Worm (Caenorhabditis elegans) whole organism, L4 larva: ENCODE results near the gene vha-13.

ENCODE experiments used
- F10B5.3 ChIP-seq: sonication (generic microtip); optimal IDR thresholded peaks from 2 replicates; lab custom pipeline; 2016; ENCODE audit warnings: mild to moderate bottlenecking, missing genetic modification characterization, missing compliant biosample characterization
- F44E2.7 ChIP-seq: fragments of 200-800 bp; sonication (Bioruptor generic); IDR thresholded peaks from 2 replicates; pipeline ENCODE4 v2.1.2; 2022; ENCODE audit warnings: missing genetic modification characterization, missing compliant biosample characterization
- F49E8.2 ChIP-seq: sonication (generic microtip); optimal IDR thresholded peaks from 2 replicates; lab custom pipeline; 2016; ENCODE audit warnings: missing compliant biosample characterization, mild to moderate bottlenecking, missing genetic modification characterization, borderline replicate concordance
- Y105C5A.15 ChIP-seq: fragments of 200-800 bp; sonication (Bioruptor generic); IDR thresholded peaks from 2 replicates; pipeline ENCODE4 v1.3.6; 2022; ENCODE audit warnings: missing genetic modification characterization, missing compliant biosample characterization
- Y5F2A.4 ChIP-seq: fragments of 200-800 bp; sonication (Bioruptor generic); optimal IDR thresholded peaks from 2 replicates; lab custom pipeline; 2018; ENCODE audit warnings: mild to moderate bottlenecking, missing genetic modification characterization, missing compliant biosample characterization
- aha-1 ChIP-seq: fragments of 150-350 bp; peaks from one replicate; lab custom pipeline; 2014; ENCODE audit warnings: missing biosample characterization, missing genetic modification characterization
- aly-2 ChIP-seq: sonication (generic microtip); optimal IDR thresholded peaks from 2 replicates; lab custom pipeline; 2018; ENCODE audit warnings: missing biosample characterization, missing genetic modification characterization
- arid-1 ChIP-seq: fragments of 200-800 bp; sonication (Bioruptor generic); conservative IDR thresholded peaks from 2 replicates; pipeline ENCODE4 v1.3.6; 2022; ENCODE audit warnings: missing genetic modification reagents, missing genetic modification characterization, missing compliant biosample characterization
- ceh-28 ChIP-seq: fragments of 150-350 bp; optimal IDR thresholded peaks from 2 replicates; lab custom pipeline; 2014; ENCODE audit warnings: missing biosample characterization, missing genetic modification reagents, missing genetic modification characterization
- ceh-82 ChIP-seq: sonication (generic microtip); optimal IDR thresholded peaks from 2 replicates; lab custom pipeline; 2017; ENCODE audit warnings: missing biosample characterization, missing genetic modification characterization
- cey-2 ChIP-seq: sonication (generic microtip); optimal IDR thresholded peaks from 3 replicates; lab custom pipeline; 2017; ENCODE audit warnings: missing genetic modification characterization, mild to moderate bottlenecking, missing compliant biosample characterization, antibody characterized with exemption, borderline replicate concordance; ENCODE audit not compliant: insufficient read depth
- ctbp-1 ChIP-seq: fragments of 200-800 bp; sonication (Bioruptor generic); IDR thresholded peaks from 2 replicates; pipeline ENCODE4 v1.3.6; 2022; ENCODE audit warnings: missing genetic modification reagents, missing genetic modification characterization, missing compliant biosample characterization
- daf-12 ChIP-seq: fragments of 150-350 bp; optimal IDR thresholded peaks from 2 replicates; lab custom pipeline; 2014; ENCODE audit warnings: missing biosample characterization, missing genetic modification reagents, missing genetic modification characterization
- daf-16 ChIP-seq, 3 experiments: sonication (generic microtip); optimal IDR thresholded peaks; 2 replicates each; lab custom pipeline; 2016 to 2017; ENCODE audit warnings: missing genetic modification characterization in 3 of 3, missing genetic modification reagents in 3 of 3, mild to moderate bottlenecking in 2 of 3, missing compliant biosample characterization in 2 of 3, missing biosample characterization in 1 of 3, moderate library complexity in 1 of 3
- daf-19 ChIP-seq: fragments of 200-800 bp; sonication (Bioruptor generic); conservative IDR thresholded peaks from 2 replicates; pipeline ENCODE4 v1.3.6; 2022; ENCODE audit warnings: missing genetic modification characterization, missing compliant biosample characterization
- daf-8 ChIP-seq: fragments of 200-800 bp; sonication (Bioruptor generic); IDR thresholded peaks from 2 replicates; pipeline ENCODE4 v1.3.6; 2022; ENCODE audit warnings: missing genetic modification characterization, missing compliant biosample characterization
- dmd-8 ChIP-seq: fragments of 200-800 bp; sonication (Bioruptor generic); IDR thresholded peaks from 2 replicates; pipeline ENCODE4 v1.3.6; 2022; ENCODE audit warnings: missing genetic modification characterization, missing compliant biosample characterization
- egl-27 ChIP-seq: sonication (generic microtip); optimal IDR thresholded peaks from 3 replicates; lab custom pipeline; 2017; ENCODE audit warnings: missing biosample characterization, missing genetic modification reagents, missing genetic modification characterization
- hlh-11 ChIP-seq: fragments of 200-800 bp; sonication (Bioruptor generic); optimal IDR thresholded peaks from 2 replicates; lab custom pipeline; 2018; ENCODE audit warnings: mild to moderate bottlenecking, missing genetic modification characterization, missing compliant biosample characterization
- hmg-1.1 ChIP-seq: fragments of 200-800 bp; sonication (Bioruptor generic); IDR thresholded peaks from 2 replicates; pipeline ENCODE4 v1.3.6; 2022; ENCODE audit warnings: missing genetic modification reagents, missing genetic modification characterization, missing compliant biosample characterization
- jun-1 ChIP-seq: fragments of 150-350 bp; optimal IDR thresholded peaks from 2 replicates; lab custom pipeline; 2014; ENCODE audit warnings: missing biosample characterization, missing genetic modification reagents, missing genetic modification characterization
- lim-7 ChIP-seq: fragments of 200-800 bp; sonication (Bioruptor generic); IDR thresholded peaks from 2 replicates; pipeline ENCODE4 v1.3.6; 2022; ENCODE audit warnings: missing genetic modification characterization, missing compliant biosample characterization
- lin-29 ChIP-seq: fragments of 200-800 bp; sonication (Bioruptor generic); IDR thresholded peaks from 2 replicates; pipeline ENCODE4 v1.3.6; 2022; ENCODE audit warnings: missing genetic modification reagents, missing genetic modification characterization, missing compliant biosample characterization
- lin-39 ChIP-seq: fragments of 150-350 bp; optimal IDR thresholded peaks from 2 replicates; lab custom pipeline; 2014; ENCODE audit warnings: missing biosample characterization, missing genetic modification reagents, missing genetic modification characterization
- lir-3 ChIP-seq: sonication (generic microtip); optimal IDR thresholded peaks from 2 replicates; lab custom pipeline; 2016; ENCODE audit warnings: mild to moderate bottlenecking, missing genetic modification characterization, missing compliant biosample characterization
- mdl-1 ChIP-seq, 2 experiments: fragments of 150-350 bp in 1 of 2; sonication (generic microtip) in 1 of 2; optimal IDR thresholded peaks; 2 replicates each; lab custom pipeline; 2014 to 2017; ENCODE audit warnings: missing biosample characterization in 2 of 2, missing genetic modification characterization in 2 of 2
- mdt-29 ChIP-seq: fragments of 200-800 bp; sonication (Bioruptor generic); IDR thresholded peaks from 2 replicates; pipeline ENCODE4 v1.3.6; 2022; ENCODE audit warnings: missing genetic modification reagents, missing genetic modification characterization, missing compliant biosample characterization
- mes-2 ChIP-seq: sonication (generic microtip); optimal IDR thresholded peaks from 2 replicates; lab custom pipeline; 2016; ENCODE audit warnings: missing genotype, mild to moderate bottlenecking, missing genetic modification characterization, missing compliant biosample characterization; ENCODE audit not compliant: poor library complexity, severe bottlenecking
- nhr-10 ChIP-seq: fragments of 150-350 bp; optimal IDR thresholded peaks from 2 replicates; lab custom pipeline; 2014; ENCODE audit warnings: missing biosample characterization, missing genetic modification characterization
- nhr-102 ChIP-seq: sonication (generic microtip); optimal IDR thresholded peaks from 2 replicates; lab custom pipeline; 2016; ENCODE audit warnings: mild to moderate bottlenecking, missing genetic modification characterization, moderate library complexity, missing compliant biosample characterization
- nhr-28 ChIP-seq: fragments of 150-350 bp; optimal IDR thresholded peaks from 2 replicates; lab custom pipeline; 2014; ENCODE audit warnings: missing biosample characterization, missing genetic modification characterization
- nhr-48 ChIP-seq: sonication (generic microtip); optimal IDR thresholded peaks from 2 replicates; lab custom pipeline; 2016; ENCODE audit warnings: mild to moderate bottlenecking, missing genetic modification characterization, missing compliant biosample characterization
- nhr-77 ChIP-seq: fragments of 150-350 bp; optimal IDR thresholded peaks from 2 replicates; lab custom pipeline; 2014; ENCODE audit warnings: missing biosample characterization, missing genetic modification characterization
- saeg-2 ChIP-seq: fragments of 200-800 bp; sonication (Bioruptor generic); IDR thresholded peaks from 2 replicates; pipeline ENCODE4 v1.3.6; 2022; ENCODE audit warnings: missing genetic modification reagents, missing genetic modification characterization, missing compliant biosample characterization
- sdz-12 ChIP-seq: fragments of 200-800 bp; sonication (Bioruptor generic); optimal IDR thresholded peaks from 2 replicates; lab custom pipeline; 2018; ENCODE audit warnings: mild to moderate bottlenecking, missing genetic modification characterization, missing compliant biosample characterization
- skn-1 ChIP-seq: fragments of 150-350 bp; optimal IDR thresholded peaks from 2 replicates; lab custom pipeline; 2014; ENCODE audit warnings: missing biosample characterization, missing genetic modification characterization
- snpc-1.2 ChIP-seq: fragments of 200-800 bp; sonication (Bioruptor generic); IDR thresholded peaks from 2 replicates; pipeline ENCODE4 v1.3.6; 2022; ENCODE audit warnings: missing genetic modification reagents, missing genetic modification characterization, missing compliant biosample characterization
- unc-39 ChIP-seq: sonication (generic microtip); optimal IDR thresholded peaks from 2 replicates; lab custom pipeline; 2017; ENCODE audit warnings: missing biosample characterization, missing genetic modification characterization
- unc-62 ChIP-seq, 3 experiments: fragments of 150-350 bp in 1 of 3; sonication (generic microtip); optimal IDR thresholded peaks in 2 of 3; peaks in 1 of 3; 1 replicate in 1 of 3; 2 replicates in 2 of 3; lab custom pipeline; 2014 to 2017; ENCODE audit warnings: missing biosample characterization in 3 of 3, missing genetic modification characterization in 3 of 3, missing genetic modification reagents in 3 of 3, missing genotype in 1 of 3
- zfp-2 ChIP-seq: sonication (generic microtip); optimal IDR thresholded peaks from 2 replicates; lab custom pipeline; 2016; ENCODE audit warnings: mild to moderate bottlenecking, missing genetic modification characterization, missing compliant biosample characterization
- ztf-11 ChIP-seq: fragments of 150-350 bp; optimal IDR thresholded peaks from 2 replicates; lab custom pipeline; 2014; ENCODE audit warnings: missing biosample characterization, missing genetic modification characterization

Gene vha-13

ce11 chrV:14372774-14373173, 21.3 kb downstream of the vha-13 start, which contains the start of gene unc-39:
TSS of gene unc-39 (plus strand) at chrV:14373074.
- TF ChIP-seq egl-27 (tag; lab: Kevin White, UChicago) (no peak), jun-1 (tag; lab: Kevin White, UChicago) (no peak), nhr-102 (tag; lab: Kevin White, UChicago) (no peak), lim-7 (GFP tag; lab: Robert Waterston, UW) (no peak), lin-29 (GFP tag; lab: Robert Waterston, UW) (no peak), daf-8 (GFP tag; lab: Robert Waterston, UW) (no peak), sdz-12 (GFP tag; lab: Kevin White, UChicago) (no peak), dmd-8 (no peak), mdl-1 (tag; optimal IDR thresholded peaks at IDR 0.05; lab: Kevin White, UChicago) (no peak), skn-1 (tag; lab: Kevin White, UChicago) (no peak), hmg-1.1 (GFP tag; lab: Robert Waterston, UW) (no peak), F10B5.3 (tag; lab: Kevin White, UChicago) (no peak), snpc-1.2 (GFP tag; lab: Robert Waterston, UW) (no peak), aly-2 (tag; lab: Kevin White, UChicago) (no peak), cey-2 (tag; lab: Kevin White, UChicago) (no peak), daf-19 (GFP tag; lab: Robert Waterston, UW) (no peak), mdt-29 (no peak), nhr-10 (no peak)
- TF ChIP-seq, all 104 proteins: peak for 0

ce11 chrV:14378052-14378451, 26.5 kb downstream of the vha-13 start:
- peak in 1 of 2 experiments; percentile 77 for TF ChIP-seq unc-62 (GFP tag; optimal IDR thresholded peaks at IDR 0.05 in 1 of 2; lab: Kevin White, UChicago)
- TF ChIP-seq unc-62 (tag; optimal IDR thresholded peaks at IDR 0.05; lab: Kevin White, UChicago) = no peak
- no peak for TF ChIP-seq aly-2 (tag; lab: Kevin White, UChicago)

DNA sequence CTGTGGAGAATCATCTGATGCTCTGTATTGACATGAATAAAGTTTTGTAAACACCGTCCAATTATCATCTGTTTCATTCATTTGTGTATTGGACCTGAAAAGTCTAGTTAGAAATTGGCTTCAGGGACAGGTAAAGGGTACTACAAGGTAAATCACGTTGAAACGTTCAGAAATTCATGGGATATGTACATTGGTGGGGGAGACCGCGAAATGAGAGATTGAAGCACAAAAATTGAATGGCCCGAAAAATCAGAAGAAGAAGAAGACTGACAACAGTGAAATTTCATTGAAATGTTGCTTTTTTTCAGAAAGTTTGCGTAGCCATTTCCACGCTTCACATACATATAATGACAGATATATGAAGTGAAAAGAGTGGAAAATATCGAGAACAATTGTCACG, 27.5 kb downstream of the vha-13 start, which contains the start of gene npr-43:
npr-43 (minus strand) TSS at position 101 of the 400 bp plus-strand sequence.
- TF ChIP-seq Y5F2A.4 (GFP tag; lab: Kevin White, UChicago) (no peak), aha-1 (peak; percentile 68)
- TF ChIP-seq, all 104 proteins: peak for 1

- TF ChIP-seq unc-62 (GFP tag; optimal IDR thresholded peaks at IDR 0.05 in 1 of 2; lab: Kevin White, UChicago) (peak in 1 of 2 experiments; percentile 96), unc-62 (tag; optimal IDR thresholded peaks at IDR 0.05; lab: Kevin White, UChicago) (no peak), aha-1 (peak; percentile 37), Y105C5A.15 (no peak), nhr-77 (no peak)
- TF ChIP-seq, all 104 proteins: peak for 2
Measured at ce11 chrV:14380242-14380641, 28.7 kb downstream of the vha-13 start.

- no peak for TF ChIP-seq lim-7 (GFP tag; lab: Robert Waterston, UW)
- no peak for TF ChIP-seq F44E2.7 (GFP tag; lab: Robert Waterston, UW)
- TF ChIP-seq ztf-11 = no peak
- no peak for TF ChIP-seq hlh-11 (tag; lab: Kevin White, UChicago)
- no peak for TF ChIP-seq mdl-1 (tag; optimal IDR thresholded peaks at IDR 0.05; lab: Kevin White, UChicago)
- TF ChIP-seq zfp-2 = no peak
- TF ChIP-seq, all 104 proteins: peak for 0
Measured at ce11 chrV:14391830-14392229, 40.3 kb downstream of the vha-13 start, which contains the start of gene C15H11.10. TSS of gene C15H11.10 (plus strand) at chrV:14392130.

- TF ChIP-seq daf-12 (tag; lab: Kevin White, UChicago) (no peak), ceh-82 (tag; lab: Kevin White, UChicago) (no peak), mes-2 (no peak), nhr-48 (tag; lab: Kevin White, UChicago) (no peak), hmg-1.1 (GFP tag; lab: Robert Waterston, UW) (no peak), arid-1 (GFP tag; lab: Robert Waterston, UW) (no peak), nhr-28 (tag; lab: Kevin White, UChicago) (no peak), ctbp-1 (GFP tag; lab: Robert Waterston, UW) (no peak), saeg-2 (GFP tag; lab: Robert Waterston, UW) (no peak), nhr-77 (no peak), mdl-1 (tag; optimal IDR thresholded peaks at IDR 0.05; lab: Kevin White, UChicago) (no peak), ceh-28 (tag; lab: Kevin White, UChicago) (no peak), lir-3 (tag; lab: Kevin White, UChicago) (no peak), cey-2 (tag; lab: Kevin White, UChicago) (no peak), daf-16 (GFP tag; optimal IDR thresholded peaks at IDR 0.05; lab: Kevin White, UChicago) (no peak), daf-16 (tag; optimal IDR thresholded peaks at IDR 0.05; lab: Kevin White, UChicago) (no peak), lin-39 (tag; lab: Kevin White, UChicago) (no peak), F49E8.2 (tag; lab: Kevin White, UChicago) (no peak), unc-39 (tag; lab: Kevin White, UChicago) (no peak)
Measured at ce11 chrV:14393504-14393903, 42.0 kb downstream of the vha-13 start, which contains the start of gene C15H11.1. TSS of gene C15H11.1 (plus strand) at chrV:14393804.
